Fruit fly (Drosophila melanogaster) whole organism, embryonic: Measurements from ENCODE around the gene CG6106.

ENCODE experiments used
- CG10147 ChIP-seq: fragments of 200-800 bp; sonication (Bioruptor generic); optimal IDR thresholded peaks from 2 replicates; lab custom pipeline; 2019; ENCODE audit warnings: missing biosample characterization, mild to moderate bottlenecking, missing genetic modification characterization, moderate library complexity
- CG14965 ChIP-seq: fragments of 200-800 bp; sonication (Bioruptor generic); optimal IDR thresholded peaks from 2 replicates; lab custom pipeline; 2016; ENCODE audit warnings: missing biosample characterization, missing genetic modification characterization, borderline replicate concordance
- CG15011 ChIP-seq: fragments of 200-800 bp; sonication (Bioruptor generic); optimal IDR thresholded peaks from 3 replicates; lab custom pipeline; 2018; ENCODE audit warnings: missing biosample characterization, mild to moderate bottlenecking, missing genetic modification characterization
- CG15514 ChIP-seq: fragments of 200-800 bp; sonication (Bioruptor generic); optimal IDR thresholded peaks from 3 replicates; lab custom pipeline; 2017; ENCODE audit warnings: missing biosample characterization, missing genetic modification characterization, mild to moderate bottlenecking, moderate library complexity, missing genetic modification reagents
- CG16813 ChIP-seq: fragments of 200-800 bp; sonication (Bioruptor generic); IDR thresholded peaks from 3 replicates; pipeline ENCODE4 v1.3.6; 2022; ENCODE audit warnings: missing biosample characterization, missing genetic modification characterization; ENCODE audit not compliant: partially characterized antibody
- CG2875 ChIP-seq: fragments of 200-800 bp; sonication (Bioruptor generic); optimal IDR thresholded peaks from 2 replicates; lab custom pipeline; 2017; ENCODE audit warnings: missing biosample characterization, mild to moderate bottlenecking, missing genetic modification characterization, missing genetic modification reagents
- CG31388 ChIP-seq: fragments of 200-800 bp; sonication (Bioruptor generic); optimal IDR thresholded peaks from 2 replicates; lab custom pipeline; 2016; ENCODE audit warnings: missing biosample characterization, missing genetic modification characterization
- CG3281 ChIP-seq: fragments of 200-800 bp; sonication (Bioruptor generic); optimal IDR thresholded peaks from 3 replicates; lab custom pipeline; 2017; ENCODE audit warnings: missing biosample characterization, mild to moderate bottlenecking, missing genetic modification characterization
- CG33213 ChIP-seq: fragments of 200-800 bp; sonication (Bioruptor generic); optimal IDR thresholded peaks from 3 replicates; lab custom pipeline; 2016; ENCODE audit warnings: missing biosample characterization, missing genetic modification characterization
- CG4360 ChIP-seq: fragments of 200-800 bp; sonication (Bioruptor generic); IDR thresholded peaks from 2 replicates; pipeline ENCODE4 v1.3.6; 2022; ENCODE audit warnings: missing biosample characterization, missing genetic modification characterization
- CG4707 ChIP-seq: fragments of 200-800 bp; sonication (Bioruptor generic); optimal IDR thresholded peaks from 2 replicates; lab custom pipeline; 2018; ENCODE audit warnings: missing biosample characterization, mild to moderate bottlenecking, missing genetic modification characterization, moderate library complexity
- CG4730 ChIP-seq: fragments of 200-800 bp; sonication (Bioruptor generic); IDR thresholded peaks from 2 replicates; pipeline ENCODE4 v1.3.6; 2022; ENCODE audit warnings: missing biosample characterization, missing genetic modification characterization
- CG4820 ChIP-seq: fragments of 200-800 bp; sonication (Bioruptor generic); optimal IDR thresholded peaks from 3 replicates; lab custom pipeline; 2016; ENCODE audit warnings: missing biosample characterization, missing genetic modification characterization
- CG6175 ChIP-seq: fragments of 200-800 bp; sonication (Bioruptor generic); IDR thresholded peaks from 3 replicates; pipeline ENCODE4 v1.3.6; 2022; ENCODE audit warnings: missing biosample characterization, missing genetic modification characterization
- CG6689 ChIP-seq: fragments of 200-800 bp; sonication (Bioruptor generic); IDR thresholded peaks from 2 replicates; pipeline ENCODE4 v1.3.6; 2022; ENCODE audit warnings: missing biosample characterization, missing genetic modification characterization
- CG7271 ChIP-seq: fragments of 200-800 bp; sonication (Bioruptor generic); optimal IDR thresholded peaks from 2 replicates; lab custom pipeline; 2018; ENCODE audit warnings: missing biosample characterization, mild to moderate bottlenecking, missing genetic modification characterization, moderate library complexity
- CTCF ChIP-seq: fragments of 200-800 bp; sonication (Bioruptor generic); optimal IDR thresholded peaks from 2 replicates; lab custom pipeline; 2017; ENCODE audit warnings: missing biosample characterization, mild to moderate bottlenecking, missing genetic modification characterization, moderate library complexity
- Chrac-16 ChIP-seq: fragments of 200-800 bp; sonication (Bioruptor generic); optimal IDR thresholded peaks from 3 replicates; lab custom pipeline; 2016; ENCODE audit warnings: missing biosample characterization, missing genetic modification characterization
- Dek ChIP-seq: fragments of 200-800 bp; sonication (Bioruptor generic); optimal IDR thresholded peaks from 3 replicates; lab custom pipeline; 2019; ENCODE audit warnings: missing biosample characterization, mild to moderate bottlenecking, missing genetic modification characterization, moderate library complexity
- ERR ChIP-seq: fragments of 200-800 bp; sonication (Bioruptor generic); optimal IDR thresholded peaks from 2 replicates; lab custom pipeline; 2016; ENCODE audit warnings: missing biosample characterization, missing genetic modification characterization
- Ets65A ChIP-seq: fragments of 200-800 bp; sonication (Bioruptor generic); peaks from one replicate; lab custom pipeline; 2016; ENCODE audit warnings: missing biosample characterization, missing genetic modification characterization
- HLH3B ChIP-seq: fragments of 200-800 bp; sonication (Bioruptor generic); IDR thresholded peaks from 2 replicates; pipeline ENCODE4 v1.3.6; 2022; ENCODE audit warnings: missing biosample characterization, missing genetic modification characterization
- Hand ChIP-seq: fragments of 200-800 bp; sonication (Bioruptor generic); optimal IDR thresholded peaks from 2 replicates; lab custom pipeline; 2017; ENCODE audit warnings: mild to moderate bottlenecking, missing biosample characterization, missing genetic modification reagents, missing genetic modification characterization
- Lhr ChIP-seq: fragments of 200-800 bp; sonication (Bioruptor generic); optimal IDR thresholded peaks from 3 replicates; lab custom pipeline; 2017; ENCODE audit warnings: mild to moderate bottlenecking, missing biosample characterization, missing genetic modification reagents, missing genetic modification characterization
- Mad ChIP-seq: fragments of 200-800 bp; sonication (Bioruptor generic); optimal IDR thresholded peaks from 2 replicates; lab custom pipeline; 2016; ENCODE audit warnings: missing biosample characterization, missing genetic modification characterization
- Med ChIP-seq: fragments of 200-800 bp; sonication (Bioruptor generic); peaks from one replicate; lab custom pipeline; 2016; ENCODE audit warnings: missing biosample characterization, missing genetic modification characterization, mild to moderate bottlenecking, inconsistent platforms, moderate library complexity
- Pdp1 ChIP-seq, 2 experiments: fragments of 200-800 bp; sonication (Bioruptor generic); optimal IDR thresholded peaks; 3 replicates each; lab custom pipeline; 2016; ENCODE audit warnings: missing biosample characterization in 2 of 2, missing genetic modification characterization in 2 of 2, mild to moderate bottlenecking in 1 of 2, moderate library complexity in 1 of 2
- Sry-β ChIP-seq: fragments of 200-800 bp; sonication (Bioruptor generic); optimal IDR thresholded peaks from 2 replicates; lab custom pipeline; 2018; ENCODE audit warnings: missing biosample characterization, mild to moderate bottlenecking, missing genetic modification characterization, moderate library complexity
- Xbp1 ChIP-seq: fragments of 200-800 bp; sonication (Bioruptor generic); optimal IDR thresholded peaks from 3 replicates; lab custom pipeline; 2016; ENCODE audit warnings: missing biosample characterization, mild to moderate bottlenecking, missing genetic modification characterization
- ash1 ChIP-seq: fragments of 200-800 bp; sonication (Bioruptor generic); optimal IDR thresholded peaks from 2 replicates; lab custom pipeline; 2018; ENCODE audit warnings: missing biosample characterization, mild to moderate bottlenecking, missing genetic modification characterization
- br ChIP-seq: fragments of >200 bp; optimal IDR thresholded peaks from 2 replicates; lab custom pipeline; 2017
- chinmo ChIP-seq: fragments of 200-800 bp; sonication (Bioruptor generic); IDR thresholded peaks from 4 replicates; pipeline ENCODE4 v1.3.6; 2022; ENCODE audit warnings: missing biosample characterization, missing genetic modification characterization; ENCODE audit not compliant: partially characterized antibody
- ci ChIP-seq: fragments of 200-800 bp; sonication (Bioruptor generic); IDR thresholded peaks from 3 replicates; pipeline ENCODE4 v1.3.6; 2022; ENCODE audit warnings: missing biosample characterization, missing genetic modification characterization
- dpn ChIP-seq, 2 experiments: fragments of 200-800 bp; sonication (Bioruptor generic); optimal IDR thresholded peaks; 3 replicates each; lab custom pipeline; 2016; ENCODE audit warnings: missing biosample characterization in 2 of 2, missing genetic modification characterization in 2 of 2
- grau ChIP-seq: fragments of 200-800 bp; optimal IDR thresholded peaks from 3 replicates; lab custom pipeline; 2019; ENCODE audit warnings: missing biosample characterization, mild to moderate bottlenecking, missing genetic modification characterization, moderate library complexity
- ham ChIP-seq: fragments of 200-800 bp; sonication (Bioruptor generic); IDR thresholded peaks from 2 replicates; pipeline ENCODE4 v1.3.6; 2022; ENCODE audit warnings: missing biosample characterization, missing genetic modification characterization
- lbe ChIP-seq: fragments of 200-800 bp; sonication (Bioruptor generic); optimal IDR thresholded peaks from 2 replicates; lab custom pipeline; 2016; ENCODE audit warnings: missing biosample characterization, mild to moderate bottlenecking, missing genetic modification characterization
- lov ChIP-seq, 2 experiments: fragments of 200-800 bp in 1 of 2; fragments of >200 bp in 1 of 2; sonication (Bioruptor generic) in 1 of 2; IDR thresholded peaks in 1 of 2; optimal IDR thresholded peaks in 1 of 2; 2 replicates in 1 of 2; 3 replicates in 1 of 2; pipeline versions ENCODE4 v1.3.6 to Lab custom; 2017 to 2022; ENCODE audit warnings: missing biosample characterization in 1 of 2, missing genetic modification characterization in 1 of 2
- sd ChIP-seq: fragments of 200-800 bp; sonication (Bioruptor generic); optimal IDR thresholded peaks from 3 replicates; lab custom pipeline; 2018; ENCODE audit warnings: missing biosample characterization, mild to moderate bottlenecking, missing genetic modification characterization, moderate library complexity
- sens-2 ChIP-seq: fragments of 200-800 bp; sonication (Bioruptor generic); IDR thresholded peaks from 2 replicates; pipeline ENCODE4 v1.3.6; 2022; ENCODE audit warnings: missing biosample characterization, missing genetic modification characterization
- seq ChIP-seq: fragments of 200-800 bp; sonication (Bioruptor generic); IDR thresholded peaks from 2 replicates; pipeline ENCODE4 v1.3.6; 2022; ENCODE audit warnings: missing biosample characterization, missing genetic modification characterization
- sisA ChIP-seq: fragments of 200-800 bp; sonication (Bioruptor generic); IDR thresholded peaks from 2 replicates; pipeline ENCODE4 v1.3.6; 2022; ENCODE audit warnings: missing biosample characterization, missing genetic modification characterization
- sr ChIP-seq: fragments of 200-800 bp; sonication (Bioruptor generic); IDR thresholded peaks from 3 replicates; pipeline ENCODE4 v1.3.6; 2022; ENCODE audit warnings: missing biosample characterization, missing genetic modification characterization
- tgo ChIP-seq: fragments of 200-800 bp; sonication (Bioruptor generic); IDR thresholded peaks from 3 replicates; pipeline ENCODE4 v1.3.6; 2022; ENCODE audit warnings: missing biosample characterization, missing genetic modification characterization
- wek ChIP-seq: fragments of 200-800 bp; sonication (Bioruptor generic); optimal IDR thresholded peaks from 3 replicates; lab custom pipeline; 2018; ENCODE audit warnings: missing biosample characterization, mild to moderate bottlenecking, missing genetic modification characterization, moderate library complexity
- z ChIP-seq: fragments of 200-800 bp; sonication (Bioruptor generic); IDR thresholded peaks from 3 replicates; pipeline ENCODE4 v1.3.6; 2022; ENCODE audit warnings: missing biosample characterization, missing genetic modification characterization
- zen2 ChIP-seq: fragments of 200-800 bp; sonication (Bioruptor generic); IDR thresholded peaks from 3 replicates; pipeline ENCODE4 v1.3.6; 2022; ENCODE audit warnings: missing biosample characterization, missing genetic modification characterization; ENCODE audit not compliant: partially characterized antibody
- zfh1 ChIP-seq: fragments of 200-800 bp; sonication (Bioruptor generic); IDR thresholded peaks from 3 replicates; pipeline ENCODE4 v1.3.6; 2022; ENCODE audit warnings: missing biosample characterization, missing genetic modification characterization

CG6106 gene

DNA sequence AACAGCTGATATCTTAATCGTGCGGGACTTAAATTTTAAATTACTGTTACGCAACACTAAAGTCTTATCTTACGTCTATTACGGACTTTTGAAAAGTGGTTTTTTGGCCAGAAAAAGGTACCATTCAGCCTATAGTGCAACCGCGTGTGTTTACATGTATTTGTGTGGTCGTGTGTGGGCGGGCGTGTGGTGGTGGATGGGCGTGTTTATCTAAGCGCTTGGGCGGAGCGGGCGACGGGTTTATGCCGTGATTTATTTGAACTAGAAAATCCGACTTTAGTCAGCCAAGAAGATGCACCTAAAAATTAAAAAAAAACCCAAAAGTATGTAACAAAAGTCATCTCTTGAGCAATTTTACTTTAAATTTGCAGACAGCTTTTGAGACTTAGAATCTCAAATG is 4.7 kb downstream of the CG6106 start (continued):
- no peak for TF ChIP-seq lov (optimal IDR thresholded peaks at IDR 0.05; lab: Kevin White, UChicago)
- 0 out of 3 replicates have a peak, but pooled peaks have one; percentile 29 for TF ChIP-seq lov (GFP tag; IDR thresholded peaks at IDR 0.05; lab: Robert Waterston, UW)
- peak in 1 of 2 experiments; percentile 80 for TF ChIP-seq Pdp1 (GFP tag; optimal IDR thresholded peaks at IDR 0.05; lab: Kevin White, UChicago)
- peak; percentile 81 for TF ChIP-seq Med (GFP tag; lab: Kevin White, UChicago)
- TF ChIP-seq CTCF (GFP tag; lab: Kevin White, UChicago), result peak; percentile 27
- no peak for TF ChIP-seq CG16813 (GFP tag; lab: Robert Waterston, UW)
- TF ChIP-seq CG4820 (GFP tag; lab: Kevin White, UChicago), result peak; percentile 58
- TF ChIP-seq sens-2 (GFP tag; lab: Robert Waterston, UW), result 0 out of 2 replicates have a peak, but pooled peaks have one; percentile 17
- TF ChIP-seq chinmo (GFP tag; lab: Robert Waterston, UW), result 0 out of 4 replicates have a peak, but pooled peaks have one; percentile 22
- peak; percentile 54; the same call in 2 of the 3 replicates for TF ChIP-seq ci (GFP tag; lab: Robert Waterston, UW)
- TF ChIP-seq, all 482 proteins: peak for 17

DNA sequence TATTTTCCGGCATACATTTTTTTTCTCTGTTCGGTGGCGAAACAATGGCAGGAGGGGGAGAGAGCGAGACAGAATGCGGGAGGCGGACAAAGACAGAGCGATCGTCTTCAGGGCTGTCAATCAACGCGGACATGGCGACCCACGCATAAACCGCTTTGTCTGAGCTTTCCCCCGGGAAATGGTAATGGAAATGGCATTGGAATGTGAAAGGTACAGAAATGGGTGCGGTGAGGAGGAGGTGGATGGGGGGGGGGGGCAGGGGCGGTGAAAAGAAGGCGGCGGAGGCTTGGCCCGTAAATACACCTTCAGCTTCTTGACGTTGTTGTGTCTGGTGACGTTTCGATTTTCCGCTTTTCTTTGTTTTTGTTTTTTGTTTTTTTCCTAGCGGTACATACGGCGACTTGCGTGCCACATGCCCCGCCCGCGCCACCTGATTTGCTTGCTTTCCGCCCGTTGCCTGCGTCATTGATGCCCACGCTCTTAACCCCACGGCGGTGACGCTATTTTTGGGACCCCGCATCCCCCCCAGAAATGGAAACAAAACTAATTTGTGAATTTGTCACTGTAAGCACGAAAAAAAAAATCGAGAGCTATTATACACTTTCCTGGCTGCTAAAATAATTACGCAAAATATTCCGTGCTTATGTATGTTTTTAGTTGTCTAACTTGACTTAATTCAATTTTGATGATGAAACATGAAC is 5.5 kb downstream of the CG6106 start:
- peak; percentile 77 for TF ChIP-seq Ets65A (GFP tag; lab: Kevin White, UChicago)
- no peak for TF ChIP-seq HLH3B
- no peak for TF ChIP-seq ash1
- no peak for TF ChIP-seq CG14965
- TF ChIP-seq ERR (GFP tag; lab: Kevin White, UChicago), result no peak
- TF ChIP-seq chinmo (GFP tag; lab: Robert Waterston, UW), result no peak
- TF ChIP-seq lbe (GFP tag; lab: Kevin White, UChicago), result no peak
- TF ChIP-seq CG10147, result no peak
- no peak for TF ChIP-seq CG31388
- no peak for TF ChIP-seq CG6689 (GFP tag; lab: Robert Waterston, UW)
- TF ChIP-seq tgo (GFP tag; lab: Robert Waterston, UW), result no peak
- no peak for TF ChIP-seq CG4360 (GFP tag; lab: Robert Waterston, UW)
- TF ChIP-seq Hand, result no peak
- no peak for TF ChIP-seq CG15011 (GFP tag; lab: Kevin White, UChicago)
- no peak for TF ChIP-seq Chrac-16 (GFP tag; lab: Kevin White, UChicago)
- TF ChIP-seq seq (GFP tag; lab: Robert Waterston, UW), result no peak
- no peak for TF ChIP-seq CG3281 (GFP tag; lab: Kevin White, UChicago)
- TF ChIP-seq CG4707 (GFP tag; lab: Kevin White, UChicago), result no peak
- TF ChIP-seq CG2875 (GFP tag; lab: Kevin White, UChicago), result no peak
- TF ChIP-seq grau (tag; lab: Kevin White, UChicago), result no peak
- TF ChIP-seq CG33213 (GFP tag; lab: Kevin White, UChicago), result no peak
- no peak for TF ChIP-seq Mad
- no peak for TF ChIP-seq zen2 (GFP tag; lab: Robert Waterston, UW)
- 0 out of 3 replicates have a peak, but pooled peaks have one; percentile 49 for TF ChIP-seq CG6175
- TF ChIP-seq Xbp1 (GFP tag; lab: Kevin White, UChicago), result no peak
- no peak for TF ChIP-seq CG15514 (GFP tag; lab: Kevin White, UChicago)
- TF ChIP-seq sr (GFP tag; lab: Robert Waterston, UW), result peak; percentile 87
- no peak for TF ChIP-seq sisA (GFP tag; lab: Robert Waterston, UW)
- TF ChIP-seq Dek (tag; lab: Kevin White, UChicago), result no peak
- no peak for TF ChIP-seq br (lab: Kevin White, UChicago)
- no peak for TF ChIP-seq wek (GFP tag; lab: Kevin White, UChicago)
- peak; percentile 58 for TF ChIP-seq sd (tag; lab: Kevin White, UChicago)
- no peak for TF ChIP-seq CG4730 (GFP tag; lab: Robert Waterston, UW)
- TF ChIP-seq Lhr (GFP tag; lab: Kevin White, UChicago), result no peak
- TF ChIP-seq dpn (GFP tag; optimal IDR thresholded peaks at IDR 0.05; lab: Kevin White, UChicago), result no peak
- no peak for TF ChIP-seq ham
- TF ChIP-seq z (GFP tag; lab: Robert Waterston, UW), result no peak
- no peak for TF ChIP-seq Sry-β
- TF ChIP-seq zfh1 (GFP tag; lab: Robert Waterston, UW), result no peak
- no peak for TF ChIP-seq CG7271 (tag; lab: Kevin White, UChicago)
